Fruit fly (Drosophila melanogaster): ENCODE results near the gene GCS2beta.

The GCS2beta gene

DNA sequence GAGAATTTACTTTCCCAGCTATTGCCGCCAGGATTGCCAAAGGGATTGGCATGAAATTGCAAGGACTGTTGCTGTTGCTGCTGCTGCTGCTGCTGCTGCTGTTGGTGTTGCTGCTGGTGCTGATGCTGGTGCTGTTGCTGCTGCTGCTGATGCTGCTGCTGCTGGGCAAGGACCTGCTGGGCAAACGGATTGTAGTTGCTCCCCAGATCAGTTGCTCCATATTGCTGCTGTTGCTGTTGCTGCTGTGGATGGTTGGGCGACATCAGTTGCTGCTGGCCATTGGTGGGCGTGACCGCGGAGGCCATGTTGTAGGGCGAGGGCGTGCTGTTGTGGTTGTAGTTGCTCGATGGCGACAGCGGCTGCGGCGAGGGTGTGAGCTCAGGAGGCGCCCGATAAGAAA lies 46.5 kb downstream of the GCS2beta start:
- TF ChIP-seq CG8478 (optimal IDR thresholded peaks at IDR 0.05) (no peak), CTCF (optimal IDR thresholded peaks at IDR 0.05) (no peak)

- TF ChIP-seq CTCF (optimal IDR thresholded peaks at IDR 0.05) (no peak), CG8478 (optimal IDR thresholded peaks at IDR 0.05) (no peak)
Measured at dm6 chr2L:17436500-17436899, 47.6 kb downstream of the GCS2beta start, which contains the start of gene CG33928. TSS of gene CG33928 (minus strand) at chr2L:17436600.

DNA sequence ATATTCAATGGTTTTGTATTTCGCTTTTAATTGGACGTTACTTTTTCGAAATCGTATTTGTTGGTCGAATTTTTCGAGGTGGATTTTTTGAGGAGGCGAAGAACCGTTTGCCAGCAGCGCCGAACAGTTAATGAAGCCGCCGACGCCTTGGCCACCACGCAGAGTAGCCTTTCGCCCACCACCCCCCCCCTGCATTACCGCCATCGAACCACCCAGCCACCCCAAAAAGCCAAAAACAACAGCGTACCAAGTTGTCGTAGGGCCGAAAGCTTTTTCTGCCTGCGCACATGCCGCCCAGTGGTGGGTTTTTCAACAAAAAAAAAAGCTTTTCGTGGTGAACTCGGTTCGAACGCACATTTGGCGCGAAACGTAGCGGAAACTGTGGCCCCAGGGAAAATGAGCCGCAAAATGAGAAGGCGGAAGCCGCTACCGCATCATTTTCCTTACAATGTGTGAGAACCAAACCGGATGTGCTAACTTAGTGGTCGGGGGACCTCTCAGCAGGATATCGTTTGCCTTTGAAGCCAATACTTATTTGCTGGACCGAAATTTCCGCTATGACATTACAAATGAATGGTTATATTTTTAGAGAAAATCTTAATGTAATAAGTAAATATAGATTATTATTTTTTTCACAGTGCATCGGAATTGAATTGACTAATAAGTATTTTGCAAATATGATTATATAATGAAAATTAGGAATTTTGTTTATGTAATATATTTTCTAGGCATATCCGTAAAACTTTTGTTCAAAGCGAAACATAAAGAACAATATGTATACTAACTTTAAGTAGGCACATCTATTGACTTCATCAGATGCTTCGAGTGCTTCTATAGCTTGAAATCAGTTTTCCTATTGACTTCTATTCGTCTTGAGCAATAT lies 50.8 kb downstream of the GCS2beta start, which contains the start of the genes Dif and CG5043:
Gene Dif, minus strand, starts transcription at position 132 of the 883 bp plus-strand sequence.
Gene CG5043, plus strand, starts transcription at position 833 of the 883 bp plus-strand sequence.
- no peak for TF ChIP-seq CG8478 (optimal IDR thresholded peaks at IDR 0.05)
- TF ChIP-seq CTCF (optimal IDR thresholded peaks at IDR 0.05): no peak

Data from S2 (cell line).